Worm (Caenorhabditis elegans) whole organism, dauer: ENCODE measurements around the gene mboa-3.

Experiments
- unc-62 ChIP-seq: sonication (generic microtip); optimal IDR thresholded peaks from 2 replicates; lab custom pipeline; 2017; ENCODE audit warnings: missing biosample characterization, missing genetic modification reagents, missing genetic modification characterization

The mboa-3 gene

DNA sequence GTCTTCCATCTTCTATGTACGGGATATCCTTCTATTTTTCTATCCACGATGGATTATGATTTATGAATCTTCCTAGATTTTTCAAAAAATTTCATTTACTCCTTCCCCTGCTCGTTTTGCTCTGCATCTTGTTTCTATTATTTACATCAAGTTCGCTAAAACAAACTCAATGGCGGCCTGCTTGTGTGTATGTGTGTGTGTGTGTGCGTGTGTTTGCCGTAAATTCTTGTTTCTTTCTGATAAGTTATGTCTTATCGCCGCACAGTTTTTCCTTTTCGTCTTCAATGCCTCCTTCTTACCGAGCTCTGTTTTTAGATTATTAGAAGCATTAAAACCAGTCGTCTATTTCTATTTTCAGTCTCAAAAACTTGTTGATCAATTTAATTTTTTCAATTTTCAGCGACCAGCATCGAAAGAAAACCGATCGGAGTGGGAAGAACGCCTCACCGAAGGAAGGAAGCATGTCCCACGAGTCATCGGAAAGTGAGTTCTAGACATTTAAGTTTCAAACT, 43.3 kb downstream of the mboa-3 start, which contains the start of gene dlg-1:
TSS of gene dlg-1 (plus strand) at position 401 of the 512 bp plus-strand sequence.
- TF ChIP-seq unc-62 (GFP tag; lab: Kevin White, UChicago) = no peak

DNA sequence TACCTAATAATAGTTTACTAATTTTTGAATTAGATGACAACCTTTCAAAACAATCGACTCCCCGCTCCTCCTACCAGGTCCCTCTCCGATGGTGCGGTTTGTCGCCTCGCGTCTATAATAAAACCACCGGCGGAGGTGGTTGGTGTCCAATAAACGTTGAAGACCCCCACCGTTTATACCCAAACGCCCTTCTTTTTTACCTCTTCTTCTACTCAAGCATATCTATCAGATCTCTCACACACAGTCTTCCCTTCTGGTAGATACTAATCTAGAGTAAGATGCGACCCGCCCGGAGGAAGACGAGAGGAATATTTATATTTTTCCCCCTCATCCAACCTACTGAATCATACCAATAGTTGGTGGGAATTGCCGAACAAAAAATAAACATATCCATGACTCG, 43.7 kb downstream of the mboa-3 start:
- no peak for TF ChIP-seq unc-62 (GFP tag; lab: Kevin White, UChicago)

DNA sequence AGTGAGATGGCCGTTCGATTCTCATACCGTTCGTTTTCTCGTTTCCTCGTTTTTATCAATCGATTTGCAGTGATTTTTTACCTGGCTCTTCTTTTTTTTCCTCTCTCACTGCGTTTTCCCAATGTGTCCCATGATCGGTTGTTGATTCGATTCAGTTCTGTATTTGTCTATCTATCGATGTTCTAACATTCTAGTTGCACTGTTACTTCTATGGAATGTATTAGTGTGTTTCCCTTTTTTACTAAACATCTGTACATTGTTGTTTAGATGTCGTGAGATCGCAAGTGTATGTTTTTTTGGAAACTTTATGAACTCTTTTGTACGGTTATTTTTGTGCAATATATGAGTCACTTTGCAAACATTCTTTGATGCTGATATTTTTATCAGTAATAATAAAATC, 45.0 kb downstream of the mboa-3 start:
- no peak for TF ChIP-seq unc-62 (GFP tag; lab: Kevin White, UChicago)

DNA sequence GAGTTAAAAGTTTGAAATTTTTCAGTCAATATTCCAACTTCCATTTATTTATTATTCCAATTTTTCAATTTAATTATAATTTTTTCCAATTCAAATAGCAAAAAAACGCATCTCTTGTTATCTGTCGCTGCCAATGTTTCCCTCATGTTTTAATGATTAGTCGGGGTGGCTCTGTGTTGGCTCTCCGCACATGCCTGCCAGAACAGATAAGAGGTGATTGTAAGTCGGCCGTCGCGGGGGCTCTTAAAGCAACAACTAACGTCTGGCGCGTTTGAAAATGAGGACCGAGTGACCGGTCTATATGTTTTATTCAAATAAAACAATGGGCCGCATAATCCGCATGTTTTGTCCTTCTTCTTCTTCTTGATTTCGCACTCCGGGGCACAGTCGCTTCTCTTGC, 46.3 kb downstream of the mboa-3 start:
- TF ChIP-seq unc-62 (GFP tag; lab: Kevin White, UChicago) = no peak

DNA sequence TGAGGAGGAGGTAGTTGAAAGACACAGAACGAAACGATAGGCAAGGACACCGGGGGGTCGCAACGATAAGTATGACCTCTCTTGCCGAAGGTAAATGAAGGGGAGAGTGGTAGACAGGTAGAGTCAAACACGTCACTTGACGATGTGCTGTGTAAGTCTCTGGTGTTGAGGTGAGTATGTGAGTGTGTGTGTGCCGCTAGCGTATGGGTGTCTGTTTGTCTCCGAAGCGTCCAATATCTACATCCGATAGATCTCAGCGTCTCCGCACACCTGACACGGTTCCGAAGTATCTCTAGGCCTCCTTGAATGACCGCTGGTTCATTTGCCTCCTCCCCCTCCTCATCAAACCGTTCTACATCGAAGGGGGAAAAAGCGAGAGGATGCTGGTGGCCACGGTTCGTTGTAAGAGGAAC, 47.4 kb downstream of the mboa-3 start:
- TF ChIP-seq unc-62 (GFP tag; lab: Kevin White, UChicago) = no peak

DNA sequence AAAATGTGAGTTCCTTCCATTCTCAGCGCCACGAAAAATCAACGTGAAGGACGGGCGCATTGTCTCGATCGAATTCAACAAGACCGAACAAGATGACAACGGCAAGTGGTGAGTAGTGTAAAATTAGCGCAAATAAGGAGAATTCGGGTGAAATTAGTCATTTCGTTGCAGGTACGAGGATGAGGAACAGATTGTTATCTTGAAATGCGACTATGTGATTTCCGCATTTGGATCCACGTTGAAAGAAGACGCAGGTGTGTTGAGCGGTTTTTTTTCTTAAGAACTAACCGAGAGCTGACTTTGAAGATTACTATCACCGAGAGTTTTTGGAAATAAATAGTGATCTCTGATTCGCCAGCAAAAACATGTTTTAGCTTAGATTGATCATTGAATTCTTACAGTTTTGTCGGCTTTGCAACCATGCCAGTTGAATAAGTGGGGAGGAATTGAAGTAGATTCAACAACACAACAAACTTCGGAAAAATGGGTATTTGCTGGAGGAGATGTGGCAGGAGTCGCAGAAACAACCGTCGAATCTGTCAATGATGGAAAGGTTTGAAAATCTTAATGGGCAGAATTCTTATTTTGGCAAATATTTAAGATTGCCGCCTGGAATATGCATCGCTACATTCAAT, 52.4 kb downstream of the mboa-3 start:
- TF ChIP-seq unc-62 (GFP tag; lab: Kevin White, UChicago) = no peak
